Fruit fly (Drosophila melanogaster) whole organism, embryonic: ENCODE results near the gene CG13893.

Experiments used
- Aef1 ChIP-seq: fragments of 200-800 bp; sonication (Bioruptor generic); IDR thresholded peaks from 3 replicates; pipeline ENCODE4 v1.3.6; 2022; ENCODE audit warnings: missing biosample characterization, missing genetic modification characterization
- Antp ChIP-seq: fragments of 200-800 bp; sonication (Bioruptor generic); optimal IDR thresholded peaks from 3 replicates; lab custom pipeline; 2016; ENCODE audit warnings: missing biosample characterization, missing genetic modification characterization
- Atf6 ChIP-seq: fragments of 200-800 bp; sonication (Bioruptor generic); IDR thresholded peaks from 2 replicates; pipeline ENCODE4 v1.3.6; 2022; ENCODE audit warnings: missing biosample characterization, missing genetic modification characterization
- CG1024 ChIP-seq: fragments of 200-800 bp; sonication (Bioruptor generic); IDR thresholded peaks from 2 replicates; pipeline ENCODE4 v1.3.6; 2022; ENCODE audit warnings: missing biosample characterization, missing genetic modification characterization
- CG10565 ChIP-seq: fragments of 200-800 bp; sonication (Bioruptor generic); optimal IDR thresholded peaks from 3 replicates; lab custom pipeline; 2016; ENCODE audit warnings: missing biosample characterization, mild to moderate bottlenecking, missing genetic modification characterization
- CG11247 ChIP-seq: fragments of 200-800 bp; sonication (Bioruptor generic); IDR thresholded peaks from 2 replicates; pipeline ENCODE4 v1.3.6; 2022; ENCODE audit warnings: missing biosample characterization, missing genetic modification characterization
- CG12299 ChIP-seq: fragments of 200-800 bp; sonication (Bioruptor generic); optimal IDR thresholded peaks from 2 replicates; lab custom pipeline; 2018; ENCODE audit warnings: missing biosample characterization, mild to moderate bottlenecking, missing genetic modification characterization
- CG12744 ChIP-seq: fragments of 200-800 bp; sonication (Bioruptor generic); optimal IDR thresholded peaks from 2 replicates; lab custom pipeline; 2016; ENCODE audit warnings: missing biosample characterization, missing genetic modification characterization
- CG13624 ChIP-seq: fragments of 200-800 bp; sonication (Bioruptor generic); optimal IDR thresholded peaks from 2 replicates; lab custom pipeline; 2016; ENCODE audit warnings: missing biosample characterization, missing genetic modification characterization
- CG13775 ChIP-seq: fragments of 200-800 bp; sonication (Bioruptor generic); optimal IDR thresholded peaks from 3 replicates; lab custom pipeline; 2017; ENCODE audit warnings: missing biosample characterization, mild to moderate bottlenecking, missing genetic modification characterization
- CG15514 ChIP-seq: fragments of 200-800 bp; sonication (Bioruptor generic); optimal IDR thresholded peaks from 3 replicates; lab custom pipeline; 2017; ENCODE audit warnings: missing biosample characterization, missing genetic modification characterization, mild to moderate bottlenecking, moderate library complexity, missing genetic modification reagents
- CG15601 ChIP-seq: fragments of 200-800 bp; sonication (Bioruptor generic); optimal IDR thresholded peaks from 3 replicates; lab custom pipeline; 2019; ENCODE audit warnings: missing biosample characterization, mild to moderate bottlenecking, missing genetic modification characterization, moderate library complexity
- CG2875 ChIP-seq: fragments of 200-800 bp; sonication (Bioruptor generic); optimal IDR thresholded peaks from 2 replicates; lab custom pipeline; 2017; ENCODE audit warnings: missing biosample characterization, mild to moderate bottlenecking, missing genetic modification characterization, missing genetic modification reagents
- CG3065 ChIP-seq: fragments of 200-800 bp; sonication (Bioruptor generic); optimal IDR thresholded peaks from 2 replicates; lab custom pipeline; 2016; ENCODE audit warnings: missing biosample characterization, missing genetic modification characterization
- CG31224 ChIP-seq: fragments of 200-800 bp; sonication (Bioruptor generic); IDR thresholded peaks from 2 replicates; pipeline ENCODE4 v1.3.6; 2022; ENCODE audit warnings: missing biosample characterization, missing genetic modification characterization
- CG32532 ChIP-seq: fragments of 200-800 bp; sonication (Bioruptor generic); IDR thresholded peaks from 2 replicates; pipeline ENCODE4 v1.3.6; 2022; ENCODE audit warnings: missing biosample characterization, missing genetic modification characterization
- CG33213 ChIP-seq: fragments of 200-800 bp; sonication (Bioruptor generic); optimal IDR thresholded peaks from 3 replicates; lab custom pipeline; 2016; ENCODE audit warnings: missing biosample characterization, missing genetic modification characterization
- CG34224 ChIP-seq: fragments of 200-800 bp; sonication (Bioruptor generic); IDR thresholded peaks from 3 replicates; pipeline ENCODE4 v1.3.6; 2022; ENCODE audit warnings: missing biosample characterization, missing genetic modification characterization; ENCODE audit not compliant: partially characterized antibody
- CG6654 ChIP-seq: fragments of 200-800 bp; sonication (Bioruptor generic); optimal IDR thresholded peaks from 2 replicates; lab custom pipeline; 2017; ENCODE audit warnings: missing biosample characterization, mild to moderate bottlenecking, missing genetic modification characterization
- CG8388 ChIP-seq: fragments of 200-800 bp; sonication (Bioruptor generic); optimal IDR thresholded peaks from 2 replicates; lab custom pipeline; 2019; ENCODE audit warnings: missing biosample characterization, mild to moderate bottlenecking, missing genetic modification characterization, moderate library complexity
- CG9727 ChIP-seq: fragments of 200-800 bp; sonication (Bioruptor generic); optimal IDR thresholded peaks from 3 replicates; lab custom pipeline; 2017; ENCODE audit warnings: missing biosample characterization, mild to moderate bottlenecking, missing genetic modification characterization
- Dip2 ChIP-seq: fragments of 200-800 bp; sonication (Bioruptor generic); IDR thresholded peaks from 2 replicates; pipeline ENCODE4 v1.3.6; 2022; ENCODE audit warnings: missing biosample characterization, missing genetic modification characterization
- Dp ChIP-seq: fragments of 200-800 bp; sonication (Bioruptor generic); optimal IDR thresholded peaks from 2 replicates; lab custom pipeline; 2018; ENCODE audit warnings: missing biosample characterization, mild to moderate bottlenecking, missing genetic modification characterization, moderate library complexity
- Drgx ChIP-seq: fragments of 200-800 bp; sonication (Bioruptor generic); IDR thresholded peaks from 2 replicates; pipeline ENCODE4 v1.3.6; 2022; ENCODE audit warnings: missing biosample characterization, missing genetic modification characterization
- Ets97D ChIP-seq: fragments of 200-800 bp; sonication (Bioruptor generic); optimal IDR thresholded peaks from 3 replicates; lab custom pipeline; 2016; ENCODE audit warnings: missing biosample characterization, missing genetic modification characterization
- Fer1 ChIP-seq: fragments of 200-800 bp; sonication (Bioruptor generic); optimal IDR thresholded peaks from 2 replicates; lab custom pipeline; 2017; ENCODE audit warnings: missing biosample characterization, mild to moderate bottlenecking, missing genetic modification characterization
- H15 ChIP-seq: fragments of 200-800 bp; sonication (Bioruptor generic); IDR thresholded peaks from 3 replicates; pipeline ENCODE4 v1.3.6; 2022; ENCODE audit warnings: missing biosample characterization, missing genetic modification characterization
- Hr78 ChIP-seq, 2 experiments: fragments of 200-800 bp in 1 of 2; fragments of >200 bp in 1 of 2; sonication (Bioruptor generic) in 1 of 2; optimal IDR thresholded peaks; 2 replicates each; lab custom pipeline; 2017 to 2019; ENCODE audit warnings: missing biosample characterization in 2 of 2, missing genetic modification characterization in 2 of 2, mild to moderate bottlenecking in 1 of 2, moderate library complexity in 1 of 2
- Mrtf ChIP-seq: fragments of 200-800 bp; sonication (Bioruptor generic); IDR thresholded peaks from 3 replicates; pipeline ENCODE4 v1.3.6; 2022; ENCODE audit warnings: missing biosample characterization, missing genetic modification characterization
- Optix ChIP-seq: fragments of 200-800 bp; sonication (Bioruptor generic); IDR thresholded peaks from 3 replicates; pipeline ENCODE4 v1.3.6; 2022; ENCODE audit warnings: missing biosample characterization, missing genetic modification characterization
- PHDP ChIP-seq: fragments of 200-800 bp; sonication (Bioruptor generic); optimal IDR thresholded peaks from 3 replicates; lab custom pipeline; 2018; ENCODE audit warnings: missing biosample characterization, mild to moderate bottlenecking, missing genetic modification characterization, moderate library complexity
- Sin3A ChIP-seq: fragments of >200 bp; optimal IDR thresholded peaks from 2 replicates; lab custom pipeline; 2018
- Trl ChIP-seq, 3 experiments: fragments of >200 bp in 2 of 3; fragments of 200-800 bp in 1 of 3; sonication (Bioruptor generic) in 1 of 3; optimal IDR thresholded peaks; 2 replicates in 1 of 3; 3 replicates in 2 of 3; lab custom pipeline; 2016 to 2017; ENCODE audit warnings: missing biosample characterization in 1 of 3, missing genetic modification characterization in 1 of 3
- ab ChIP-seq: fragments of 200-800 bp; sonication (Bioruptor generic); optimal IDR thresholded peaks from 2 replicates; lab custom pipeline; 2016; ENCODE audit warnings: missing biosample characterization, missing genetic modification characterization
- bsh ChIP-seq, 2 experiments: fragments of 200-800 bp; sonication (Bioruptor generic); optimal IDR thresholded peaks; 2 replicates each; lab custom pipeline; 2017 to 2018; ENCODE audit warnings: mild to moderate bottlenecking in 2 of 2, missing biosample characterization in 2 of 2, missing genetic modification characterization in 2 of 2, moderate library complexity in 1 of 2
- caup ChIP-seq: fragments of 200-800 bp; sonication (Bioruptor generic); optimal IDR thresholded peaks from 3 replicates; lab custom pipeline; 2017; ENCODE audit warnings: missing biosample characterization, mild to moderate bottlenecking, missing genetic modification characterization, moderate library complexity; ENCODE audit not compliant: severe bottlenecking
- cg ChIP-seq: fragments of 200-800 bp; sonication (Bioruptor generic); optimal IDR thresholded peaks from 3 replicates; lab custom pipeline; 2019; ENCODE audit warnings: missing biosample characterization, mild to moderate bottlenecking, missing genetic modification characterization, moderate library complexity
- chm ChIP-seq: fragments of 200-800 bp; sonication (Bioruptor generic); IDR thresholded peaks from 2 replicates; pipeline ENCODE4 v1.3.6; 2022; ENCODE audit warnings: missing biosample characterization, missing genetic modification characterization
- crol ChIP-seq: fragments of 200-800 bp; sonication (Bioruptor generic); IDR thresholded peaks from 2 replicates; pipeline ENCODE4 v1.3.6; 2022; ENCODE audit warnings: missing biosample characterization, missing genetic modification characterization
- dpn ChIP-seq, 2 experiments: fragments of 200-800 bp; sonication (Bioruptor generic); optimal IDR thresholded peaks; 3 replicates each; lab custom pipeline; 2016; ENCODE audit warnings: missing biosample characterization in 2 of 2, missing genetic modification characterization in 2 of 2
- fru ChIP-seq: fragments of >200 bp; optimal IDR thresholded peaks from 2 replicates; lab custom pipeline; 2017
- gsb-n ChIP-seq: fragments of 200-800 bp; sonication (Bioruptor generic); optimal IDR thresholded peaks from 3 replicates; lab custom pipeline; 2018; ENCODE audit warnings: missing biosample characterization, mild to moderate bottlenecking, missing genetic modification characterization
- luna ChIP-seq: fragments of 200-800 bp; sonication (Bioruptor generic); optimal IDR thresholded peaks from 2 replicates; lab custom pipeline; 2016; ENCODE audit warnings: missing biosample characterization, missing genetic modification characterization
- pb ChIP-seq: fragments of 200-800 bp; sonication (Bioruptor generic); optimal IDR thresholded peaks from 3 replicates; lab custom pipeline; 2016; ENCODE audit warnings: missing biosample characterization, missing genetic modification characterization
- ro ChIP-seq: fragments of 200-800 bp; sonication (Bioruptor generic); IDR thresholded peaks from 2 replicates; pipeline ENCODE4 v1.3.6; 2022; ENCODE audit warnings: missing biosample characterization, missing genetic modification characterization
- schlank ChIP-seq: fragments of 200-800 bp; sonication (Bioruptor generic); optimal IDR thresholded peaks from 2 replicates; lab custom pipeline; 2018; ENCODE audit warnings: missing biosample characterization, mild to moderate bottlenecking, missing genetic modification characterization
- sqz ChIP-seq: fragments of 200-800 bp; sonication (Bioruptor generic); optimal IDR thresholded peaks from 3 replicates; lab custom pipeline; 2018; ENCODE audit warnings: missing biosample characterization, mild to moderate bottlenecking, missing genetic modification characterization
- tio ChIP-seq: fragments of 200-800 bp; sonication (Bioruptor generic); optimal IDR thresholded peaks from 2 replicates; lab custom pipeline; 2017; ENCODE audit warnings: missing biosample characterization, missing genetic modification characterization, inconsistent platforms
- tna ChIP-seq: fragments of 200-800 bp; sonication (Bioruptor generic); IDR thresholded peaks from 2 replicates; pipeline ENCODE4 v1.3.6; 2022; ENCODE audit warnings: missing biosample characterization, missing genetic modification characterization; ENCODE audit not compliant: partially characterized antibody

Gene CG13893

dm6 chr3L:634319-635015 is 30.7 kb upstream of the CG13893 start (continued):
- TF ChIP-seq dpn (GFP tag; optimal IDR thresholded peaks at IDR 0.05; lab: Kevin White, UChicago) (peak; percentile 92), pb (GFP tag; lab: Kevin White, UChicago) (peak; percentile 87), caup (GFP tag; lab: Kevin White, UChicago) (peak; percentile 73), Mrtf (GFP tag; lab: Robert Waterston, UW) (peak; percentile 87), tio (GFP tag; lab: Kevin White, UChicago) (peak; percentile 91), CG15514 (GFP tag; lab: Kevin White, UChicago) (peak; percentile 38), schlank (tag; lab: Kevin White, UChicago) (peak; percentile 1), CG34224 (GFP tag; lab: Robert Waterston, UW) (no peak), CG12299 (tag; lab: Kevin White, UChicago) (peak; percentile 83), luna (no peak), CG1024 (GFP tag; lab: Robert Waterston, UW) (peak; percentile 88), CG13624 (GFP tag; lab: Kevin White, UChicago) (peak; percentile 82), gsb-n (peak; percentile 94), CG3065 (GFP tag; lab: Kevin White, UChicago) (peak; percentile 79), Aef1 (peak; percentile 79), Ets97D (peak; percentile 76), fru (lab: Kevin White, UChicago) (no peak), tna (no peak), Antp (GFP tag; lab: Kevin White, UChicago) (peak; percentile 93), CG10565 (GFP tag; lab: Kevin White, UChicago) (peak; percentile 70), CG13775 (GFP tag; lab: Kevin White, UChicago) (peak; percentile 89), CG31224 (GFP tag; lab: Robert Waterston, UW) (peak; percentile 65), CG12744 (GFP tag; lab: Kevin White, UChicago) (peak; percentile 76), Drgx (GFP tag; lab: Robert Waterston, UW) (peak; percentile 92), Sin3A (no peak), sqz (GFP tag; lab: Kevin White, UChicago) (peak; percentile 92), Trl (optimal IDR thresholded peaks at IDR 0.05; lab: Kevin White, UChicago) (no peak), Trl (GFP tag; optimal IDR thresholded peaks at IDR 0.05; lab: Kevin White, UChicago) (peak; percentile 94), Dp (GFP tag; lab: Kevin White, UChicago) (no peak), CG11247 (GFP tag; lab: Robert Waterston, UW) (peak; percentile 87), CG33213 (GFP tag; lab: Kevin White, UChicago) (peak; percentile 88), chm (GFP tag; lab: Robert Waterston, UW) (peak; percentile 92), Optix (GFP tag; lab: Robert Waterston, UW) (peak; percentile 89), bsh (GFP tag; optimal IDR thresholded peaks at IDR 0.05; lab: Kevin White, UChicago) (peak; percentile 70 to 98), CG8388 (peak; percentile 95), PHDP (peak; percentile 89), cg (GFP tag; lab: Kevin White, UChicago) (peak; percentile 65), Atf6 (GFP tag; lab: Robert Waterston, UW) (peak; percentile 84), ro (GFP tag; lab: Robert Waterston, UW) (peak; percentile 83), Hr78 (GFP tag; optimal IDR thresholded peaks at IDR 0.05; lab: Kevin White, UChicago) (no peak), CG2875 (GFP tag; lab: Kevin White, UChicago) (peak; percentile 90), Dip2 (GFP tag; lab: Robert Waterston, UW) (0 out of 2 replicates have a peak, but pooled peaks have one; percentile 12), H15 (GFP tag; lab: Robert Waterston, UW) (peak; percentile 92), CG32532 (GFP tag; lab: Robert Waterston, UW) (peak; percentile 78), ab (GFP tag; lab: Kevin White, UChicago) (peak; percentile 70), CG15601 (peak; percentile 94), CG9727 (peak; percentile 94), Fer1 (GFP tag; lab: Kevin White, UChicago) (peak; percentile 75), crol (GFP tag; lab: Robert Waterston, UW) (no peak; the same call in 1 of the 2 replicates), CG6654 (GFP tag; lab: Kevin White, UChicago) (peak; percentile 75)
